Fruit fly (Drosophila melanogaster) whole organism, prepupa: ENCODE measurements around the gene Nthl1.

ENCODE experiments used
- Blimp-1 ChIP-seq: fragments of 200-800 bp; sonication (Bioruptor generic); optimal IDR thresholded peaks from 3 replicates; lab custom pipeline; 2017; ENCODE audit warnings: missing biosample characterization, missing genetic modification characterization, mild to moderate bottlenecking, moderate library complexity, missing genetic modification reagents
- CG1621 ChIP-seq: fragments of 200-800 bp; sonication (Bioruptor generic); optimal IDR thresholded peaks from 3 replicates; lab custom pipeline; 2018; ENCODE audit warnings: missing biosample characterization, mild to moderate bottlenecking, missing genetic modification characterization
- CG4318 ChIP-seq: fragments of 200-800 bp; sonication (Bioruptor generic); optimal IDR thresholded peaks from 3 replicates; lab custom pipeline; 2017; ENCODE audit warnings: missing biosample characterization, mild to moderate bottlenecking, missing genetic modification characterization
- CG6808 ChIP-seq: fragments of 200-800 bp; sonication (Bioruptor generic); optimal IDR thresholded peaks from 3 replicates; lab custom pipeline; 2017; ENCODE audit warnings: missing biosample characterization, missing genetic modification characterization, mild to moderate bottlenecking, moderate library complexity, missing genetic modification reagents
- Eip75B ChIP-seq: fragments of 200-800 bp; sonication (Bioruptor generic); optimal IDR thresholded peaks from 3 replicates; lab custom pipeline; 2016; ENCODE audit warnings: missing biosample characterization, missing genetic modification characterization
- Ets21C ChIP-seq: fragments of 200-800 bp; sonication (Bioruptor generic); optimal IDR thresholded peaks from 3 replicates; lab custom pipeline; 2016; ENCODE audit warnings: missing biosample characterization, missing genetic modification characterization
- Lpt ChIP-seq: fragments of 200-800 bp; sonication (Bioruptor generic); optimal IDR thresholded peaks from 3 replicates; lab custom pipeline; 2016; ENCODE audit warnings: missing biosample characterization, missing genetic modification characterization
- OdsH ChIP-seq: fragments of 200-800 bp; sonication (Bioruptor generic); optimal IDR thresholded peaks from 3 replicates; lab custom pipeline; 2016; ENCODE audit warnings: missing biosample characterization, missing genetic modification characterization
- achi ChIP-seq: fragments of 200-800 bp; sonication (Bioruptor generic); optimal IDR thresholded peaks from 3 replicates; lab custom pipeline; 2016; ENCODE audit warnings: missing biosample characterization, missing genetic modification characterization
- cyc ChIP-seq: fragments of 200-800 bp; sonication (Bioruptor generic); optimal IDR thresholded peaks from 3 replicates; lab custom pipeline; 2016; ENCODE audit warnings: missing biosample characterization, missing genetic modification characterization
- esn ChIP-seq: fragments of 200-800 bp; sonication (Bioruptor generic); optimal IDR thresholded peaks from 2 replicates; lab custom pipeline; 2016; ENCODE audit warnings: missing biosample characterization, mild to moderate bottlenecking, missing genetic modification characterization, moderate library complexity

- TF ChIP-seq Eip75B (GFP tag; lab: Kevin White, UChicago): no peak
- TF ChIP-seq cyc (GFP tag; lab: Kevin White, UChicago): no peak
- no peak for TF ChIP-seq Lpt (GFP tag; lab: Kevin White, UChicago)
- no peak for TF ChIP-seq Blimp-1 (GFP tag; lab: Kevin White, UChicago)
- TF ChIP-seq CG6808 (GFP tag; lab: Kevin White, UChicago): no peak
- TF ChIP-seq CG1621 (tag; lab: Kevin White, UChicago): no peak
- TF ChIP-seq achi (GFP tag; lab: Kevin White, UChicago): no peak
- TF ChIP-seq esn (GFP tag; lab: Kevin White, UChicago): no peak
- TF ChIP-seq CG4318 (GFP tag; lab: Kevin White, UChicago): no peak
- no peak for TF ChIP-seq Ets21C
- peak; percentile 17 for TF ChIP-seq OdsH
Measured at dm6 chr2L:20889857-20890606, 37.6 kb downstream of the Nthl1 start.
